Worm (Caenorhabditis elegans): Measurements from ENCODE around the gene tftc-5.

tftc-5 gene

ce11 chrIII:4005446-4006192 lies 16.3 kb upstream of the tftc-5 start, which contains the start of gene pxd-1:
Gene pxd-1 (plus strand): TSS chrIII:4006142.
- TF ChIP-seq nfya-1 (tag; optimal IDR thresholded peaks at IDR 0.05), result peak; percentile 34
- TF ChIP-seq unc-42 (tag; optimal IDR thresholded peaks at IDR 0.05), result peak; percentile 84
- no peak for TF ChIP-seq ceh-14 (tag; optimal IDR thresholded peaks at IDR 0.05)
- no peak for TF ChIP-seq ceh-19 (GFP tag; optimal IDR thresholded peaks at IDR 0.05)
- peak; percentile 48 for TF ChIP-seq unc-55 (GFP tag; optimal IDR thresholded peaks at IDR 0.05)
- TF ChIP-seq hlh-15 (tag; optimal IDR thresholded peaks at IDR 0.05), result no peak
- no peak for TF ChIP-seq hlh-8 (tag; optimal IDR thresholded peaks at IDR 0.05)
- TF ChIP-seq ztf-16 (tag; optimal IDR thresholded peaks at IDR 0.05), result no peak

- TF ChIP-seq F13H6.1 (tag; optimal IDR thresholded peaks at IDR 0.05) (no peak), ceh-34 (tag; optimal IDR thresholded peaks at IDR 0.05) (no peak), fkh-6 (tag; optimal IDR thresholded peaks at IDR 0.05) (no peak), fax-1 (tag; optimal IDR thresholded peaks at IDR 0.05) (no peak), gmeb-2 (tag; optimal IDR thresholded peaks at IDR 0.05) (no peak), npax-4 (tag; optimal IDR thresholded peaks at IDR 0.05) (no peak), dve-1 (tag; optimal IDR thresholded peaks at IDR 0.05) (no peak), syd-9 (tag; optimal IDR thresholded peaks at IDR 0.05) (no peak)
Observed at ce11 chrIII:4007017-4007416, 14.9 kb upstream of the tftc-5 start.

DNA sequence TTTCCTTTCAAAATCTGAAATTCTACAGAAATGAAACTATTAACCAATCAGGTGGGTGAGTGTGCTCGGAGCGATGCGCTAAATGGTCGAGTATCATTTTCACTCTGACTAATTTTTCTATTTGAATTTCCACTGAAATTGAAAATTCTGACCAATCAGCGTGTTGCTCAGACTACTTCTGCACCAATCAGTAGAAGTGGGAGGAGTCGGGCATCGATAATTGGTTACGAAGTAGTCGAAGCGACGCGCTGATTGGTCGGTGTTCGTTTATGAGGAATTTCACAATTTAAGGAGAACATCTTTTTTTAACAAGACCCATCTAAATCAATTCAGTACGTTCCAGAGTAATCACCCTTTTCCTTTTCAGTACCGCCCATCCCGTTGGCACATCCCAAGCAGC lies 12.8 kb upstream of the tftc-5 start:
- TF ChIP-seq npax-4 (tag; optimal IDR thresholded peaks at IDR 0.05) (no peak), unc-42 (tag; optimal IDR thresholded peaks at IDR 0.05) (no peak), elt-4 (tag; optimal IDR thresholded peaks at IDR 0.05) (no peak), ceh-19 (GFP tag; optimal IDR thresholded peaks at IDR 0.05) (no peak), nfya-1 (tag; optimal IDR thresholded peaks at IDR 0.05) (peak; percentile 86), fkh-10 (GFP tag; optimal IDR thresholded peaks at IDR 0.05) (no peak)

- peak; percentile 18 for TF ChIP-seq ceh-6 (GFP tag; optimal IDR thresholded peaks at IDR 0.05)
- no peak for TF ChIP-seq sox-2 (GFP tag; IDR thresholded peaks at IDR 0.05)
- peak; percentile 11 for TF ChIP-seq unc-42 (tag; optimal IDR thresholded peaks at IDR 0.05)
- peak; percentile 69 for TF ChIP-seq tbx-2 (tag; optimal IDR thresholded peaks at IDR 0.05)
- TF ChIP-seq ttx-3 (tag; optimal IDR thresholded peaks at IDR 0.05), result no peak
- TF ChIP-seq tbx-7 (tag; optimal IDR thresholded peaks at IDR 0.05), result no peak
- TF ChIP-seq nfya-1 (tag; optimal IDR thresholded peaks at IDR 0.05), result peak; percentile 50
- peak; percentile 68 for TF ChIP-seq hlh-6 (tag; optimal IDR thresholded peaks at IDR 0.05)
- TF ChIP-seq syd-9 (tag; optimal IDR thresholded peaks at IDR 0.05), result peak; percentile 4
- TF ChIP-seq ref-2 (tag; optimal IDR thresholded peaks at IDR 0.05), result peak; percentile 67
- no peak for TF ChIP-seq dve-1 (tag; optimal IDR thresholded peaks at IDR 0.05)
- peak; percentile 6 for TF ChIP-seq C08G9.2 (tag; optimal IDR thresholded peaks at IDR 0.05)
- no peak for TF ChIP-seq ets-4 (tag; optimal IDR thresholded peaks at IDR 0.05)
- peak; percentile 25 for TF ChIP-seq ceh-31 (tag; optimal IDR thresholded peaks at IDR 0.05)
- peak; percentile 55 for TF ChIP-seq ceh-34 (tag; optimal IDR thresholded peaks at IDR 0.05)
Observed at ce11 chrIII:4010168-4010567, 11.8 kb upstream of the tftc-5 start.

- TF ChIP-seq sox-2 (GFP tag; IDR thresholded peaks at IDR 0.05) (no peak), ceh-14 (tag; optimal IDR thresholded peaks at IDR 0.05) (no peak), ceh-30 (tag; optimal IDR thresholded peaks at IDR 0.05) (no peak), C38D4.7 (GFP tag; optimal IDR thresholded peaks at IDR 0.05) (no peak), fkh-10 (GFP tag; optimal IDR thresholded peaks at IDR 0.05) (no peak), elt-4 (tag; optimal IDR thresholded peaks at IDR 0.05) (no peak), nhr-232 (tag; optimal IDR thresholded peaks at IDR 0.05) (no peak), sdc-2 (tag; optimal IDR thresholded peaks at IDR 0.05) (no peak), fkh-6 (tag; optimal IDR thresholded peaks at IDR 0.05) (no peak)
Observed at ce11 chrIII:4010987-4011386, 11.0 kb upstream of the tftc-5 start.
